Fruit fly (Drosophila melanogaster) whole organism, embryonic: ENCODE data around the gene CG6749.
A peak's percentile ranks its signal among the peaks of the same experiment; 100 is the strongest.

ENCODE experiments used
- ATbp ChIP-seq: fragments of 200-800 bp; sonication (Bioruptor generic); optimal IDR thresholded peaks from 2 replicates; lab custom pipeline; 2017; ENCODE audit warnings: missing biosample characterization, mild to moderate bottlenecking, missing genetic modification characterization, missing genetic modification reagents
- Atf-2 ChIP-seq: fragments of 200-800 bp; sonication (Bioruptor generic); optimal IDR thresholded peaks from 2 replicates; lab custom pipeline; 2016; ENCODE audit warnings: missing biosample characterization, missing genetic modification characterization
- CG12104 ChIP-seq: fragments of 200-800 bp; sonication (Bioruptor generic); optimal IDR thresholded peaks from 3 replicates; lab custom pipeline; 2016; ENCODE audit warnings: missing biosample characterization, missing genetic modification characterization
- CG14441 ChIP-seq: fragments of 200-800 bp; sonication (Bioruptor generic); IDR thresholded peaks from 2 replicates; pipeline ENCODE4 v1.3.6; 2022; ENCODE audit warnings: missing biosample characterization, missing genetic modification characterization
- CG14860 ChIP-seq: fragments of 200-800 bp; sonication (Bioruptor generic); IDR thresholded peaks from 3 replicates; pipeline ENCODE4 v1.3.6; 2022; ENCODE audit warnings: missing biosample characterization, missing genetic modification characterization; ENCODE audit not compliant: partially characterized antibody
- CG15269 ChIP-seq: fragments of 200-800 bp; sonication (Bioruptor generic); optimal IDR thresholded peaks from 2 replicates; lab custom pipeline; 2018; ENCODE audit warnings: missing biosample characterization, mild to moderate bottlenecking, missing genetic modification characterization, moderate library complexity
- CG18476 ChIP-seq: fragments of 200-800 bp; sonication (Bioruptor generic); optimal IDR thresholded peaks from 2 replicates; lab custom pipeline; 2016; ENCODE audit warnings: missing biosample characterization, mild to moderate bottlenecking, missing genetic modification characterization
- CG18599 ChIP-seq: fragments of 200-800 bp; sonication (Bioruptor generic); optimal IDR thresholded peaks from 3 replicates; lab custom pipeline; 2017; ENCODE audit warnings: missing biosample characterization, missing genetic modification characterization, mild to moderate bottlenecking, moderate library complexity, missing genetic modification reagents
- CG4360 ChIP-seq: fragments of 200-800 bp; sonication (Bioruptor generic); IDR thresholded peaks from 2 replicates; pipeline ENCODE4 v1.3.6; 2022; ENCODE audit warnings: missing biosample characterization, missing genetic modification characterization
- CG4424 ChIP-seq: fragments of 200-800 bp; sonication (Bioruptor generic); optimal IDR thresholded peaks from 3 replicates; lab custom pipeline; 2016; ENCODE audit warnings: missing biosample characterization, missing genetic modification characterization
- CG8089 ChIP-seq: fragments of 200-800 bp; sonication (Bioruptor generic); optimal IDR thresholded peaks from 3 replicates; lab custom pipeline; 2016; ENCODE audit warnings: missing biosample characterization, missing genetic modification characterization
- CG8290 ChIP-seq, 3 experiments: fragments of 200-800 bp; sonication (Bioruptor generic); optimal IDR thresholded peaks; 2 replicates each; lab custom pipeline; 2016 to 2019; ENCODE audit warnings: missing biosample characterization in 3 of 3, missing genetic modification characterization in 3 of 3, mild to moderate bottlenecking in 2 of 3, moderate library complexity in 1 of 3
- D ChIP-seq, 2 experiments: fragments of 200-800 bp in 1 of 2; fragments of >200 bp in 1 of 2; sonication (Bioruptor generic) in 1 of 2; optimal IDR thresholded peaks; 2 replicates in 1 of 2; 3 replicates in 1 of 2; lab custom pipeline; 2017; ENCODE audit warnings: mild to moderate bottlenecking in 1 of 2, missing biosample characterization in 1 of 2, missing genetic modification characterization in 1 of 2, missing genetic modification reagents in 1 of 2
- Dip2 ChIP-seq: fragments of 200-800 bp; sonication (Bioruptor generic); IDR thresholded peaks from 2 replicates; pipeline ENCODE4 v1.3.6; 2022; ENCODE audit warnings: missing biosample characterization, missing genetic modification characterization
- Dp ChIP-seq: fragments of 200-800 bp; sonication (Bioruptor generic); optimal IDR thresholded peaks from 2 replicates; lab custom pipeline; 2018; ENCODE audit warnings: missing biosample characterization, mild to moderate bottlenecking, missing genetic modification characterization, moderate library complexity
- Drgx ChIP-seq: fragments of 200-800 bp; sonication (Bioruptor generic); IDR thresholded peaks from 2 replicates; pipeline ENCODE4 v1.3.6; 2022; ENCODE audit warnings: missing biosample characterization, missing genetic modification characterization
- Ets65A ChIP-seq: fragments of 200-800 bp; sonication (Bioruptor generic); peaks from one replicate; lab custom pipeline; 2016; ENCODE audit warnings: missing biosample characterization, missing genetic modification characterization
- Ets97D ChIP-seq: fragments of 200-800 bp; sonication (Bioruptor generic); optimal IDR thresholded peaks from 3 replicates; lab custom pipeline; 2016; ENCODE audit warnings: missing biosample characterization, missing genetic modification characterization
- H15 ChIP-seq: fragments of 200-800 bp; sonication (Bioruptor generic); IDR thresholded peaks from 3 replicates; pipeline ENCODE4 v1.3.6; 2022; ENCODE audit warnings: missing biosample characterization, missing genetic modification characterization
- H2.0 ChIP-seq: fragments of 200-800 bp; sonication (Bioruptor generic); IDR thresholded peaks from 2 replicates; pipeline ENCODE4 v1.3.6; 2022; ENCODE audit warnings: missing biosample characterization, missing genetic modification characterization
- HLH3B ChIP-seq: fragments of 200-800 bp; sonication (Bioruptor generic); IDR thresholded peaks from 2 replicates; pipeline ENCODE4 v1.3.6; 2022; ENCODE audit warnings: missing biosample characterization, missing genetic modification characterization
- HLH4C ChIP-seq: fragments of 200-800 bp; sonication (Bioruptor generic); IDR thresholded peaks from 3 replicates; pipeline ENCODE4 v1.3.6; 2022; ENCODE audit warnings: missing biosample characterization, missing genetic modification characterization; ENCODE audit not compliant: partially characterized antibody
- Hey ChIP-seq: fragments of 200-800 bp; sonication (Bioruptor generic); optimal IDR thresholded peaks from 3 replicates; lab custom pipeline; 2018; ENCODE audit warnings: missing biosample characterization, mild to moderate bottlenecking, missing genetic modification characterization
- Kr ChIP-seq: fragments of 200-800 bp; sonication (Bioruptor generic); optimal IDR thresholded peaks from 2 replicates; lab custom pipeline; 2017; ENCODE audit warnings: missing biosample characterization, mild to moderate bottlenecking, missing genetic modification characterization
- Med ChIP-seq: fragments of 200-800 bp; sonication (Bioruptor generic); peaks from one replicate; lab custom pipeline; 2016; ENCODE audit warnings: missing biosample characterization, missing genetic modification characterization, mild to moderate bottlenecking, inconsistent platforms, moderate library complexity
- Nf-YB ChIP-seq: fragments of 200-800 bp; sonication (Bioruptor generic); optimal IDR thresholded peaks from 3 replicates; lab custom pipeline; 2019; ENCODE audit warnings: missing biosample characterization, mild to moderate bottlenecking, missing genetic modification characterization, moderate library complexity
- Rx ChIP-seq: fragments of 200-800 bp; sonication (Bioruptor generic); IDR thresholded peaks from 2 replicates; pipeline ENCODE4 v1.3.6; 2022; ENCODE audit warnings: missing biosample characterization, missing genetic modification characterization
- Sox102F ChIP-seq: fragments of 200-800 bp; sonication (Bioruptor generic); optimal IDR thresholded peaks from 2 replicates; lab custom pipeline; 2018; ENCODE audit warnings: missing biosample characterization, mild to moderate bottlenecking, missing genetic modification characterization, moderate library complexity
- Spps ChIP-seq: fragments of 200-800 bp; sonication (Bioruptor generic); optimal IDR thresholded peaks from 2 replicates; lab custom pipeline; 2018; ENCODE audit warnings: missing biosample characterization, mild to moderate bottlenecking, missing genetic modification characterization
- Taf1 ChIP-seq: fragments of 200-800 bp; sonication (Bioruptor generic); IDR thresholded peaks from 2 replicates; pipeline ENCODE4 v1.3.6; 2022; ENCODE audit warnings: missing biosample characterization, missing genetic modification characterization
- Usf ChIP-seq: fragments of 200-800 bp; sonication (Bioruptor generic); optimal IDR thresholded peaks from 2 replicates; lab custom pipeline; 2017; ENCODE audit warnings: missing genotype, missing biosample characterization, missing genetic modification characterization
- abd-A ChIP-seq: fragments of 200-800 bp; sonication (Bioruptor generic); optimal IDR thresholded peaks from 3 replicates; lab custom pipeline; 2019; ENCODE audit warnings: missing biosample characterization, mild to moderate bottlenecking, missing genetic modification characterization, moderate library complexity
- bigmax ChIP-seq: fragments of 200-800 bp; sonication (Bioruptor generic); optimal IDR thresholded peaks from 2 replicates; lab custom pipeline; 2018; ENCODE audit warnings: missing biosample characterization, mild to moderate bottlenecking, missing genetic modification characterization
- caup ChIP-seq: fragments of 200-800 bp; sonication (Bioruptor generic); optimal IDR thresholded peaks from 3 replicates; lab custom pipeline; 2017; ENCODE audit warnings: missing biosample characterization, mild to moderate bottlenecking, missing genetic modification characterization, moderate library complexity; ENCODE audit not compliant: severe bottlenecking
- chm ChIP-seq: fragments of 200-800 bp; sonication (Bioruptor generic); IDR thresholded peaks from 2 replicates; pipeline ENCODE4 v1.3.6; 2022; ENCODE audit warnings: missing biosample characterization, missing genetic modification characterization
- crol ChIP-seq: fragments of 200-800 bp; sonication (Bioruptor generic); IDR thresholded peaks from 2 replicates; pipeline ENCODE4 v1.3.6; 2022; ENCODE audit warnings: missing biosample characterization, missing genetic modification characterization
- cwo ChIP-seq: fragments of 200-800 bp; sonication (Bioruptor generic); optimal IDR thresholded peaks from 3 replicates; lab custom pipeline; 2017; ENCODE audit warnings: missing biosample characterization, missing genetic modification characterization, mild to moderate bottlenecking, moderate library complexity, missing genetic modification reagents
- grn ChIP-seq: fragments of 200-800 bp; sonication (Bioruptor generic); optimal IDR thresholded peaks from 3 replicates; lab custom pipeline; 2017; ENCODE audit warnings: missing biosample characterization, missing genetic modification characterization
- ham ChIP-seq: fragments of 200-800 bp; sonication (Bioruptor generic); IDR thresholded peaks from 2 replicates; pipeline ENCODE4 v1.3.6; 2022; ENCODE audit warnings: missing biosample characterization, missing genetic modification characterization
- her ChIP-seq: fragments of 200-800 bp; sonication (Bioruptor generic); optimal IDR thresholded peaks from 2 replicates; lab custom pipeline; 2016; ENCODE audit warnings: missing biosample characterization, missing genetic modification characterization
- maf-S ChIP-seq: fragments of 200-800 bp; sonication (Bioruptor generic); optimal IDR thresholded peaks from 2 replicates; lab custom pipeline; 2016; ENCODE audit warnings: missing biosample characterization, missing genetic modification characterization
- mirr ChIP-seq: fragments of 200-800 bp; sonication (Bioruptor generic); optimal IDR thresholded peaks from 3 replicates; lab custom pipeline; 2018; ENCODE audit warnings: missing biosample characterization, mild to moderate bottlenecking, missing genetic modification characterization
- pan ChIP-seq, 4 experiments: fragments of >200 bp in 3 of 4; fragments of 200-800 bp in 1 of 4; sonication (Bioruptor generic) in 1 of 4; optimal IDR thresholded peaks in 3 of 4; IDR thresholded peaks in 1 of 4; 2 replicates each; pipeline versions ENCODE4 v1.3.6 to Lab custom; 2017 to 2022; ENCODE audit warnings: missing biosample characterization in 2 of 4, missing genetic modification characterization in 2 of 4, mixed read lengths in 1 of 4
- rib ChIP-seq: fragments of 200-800 bp; sonication (Bioruptor generic); IDR thresholded peaks from 2 replicates; pipeline ENCODE4 v1.3.6; 2022; ENCODE audit warnings: missing biosample characterization, missing genetic modification characterization
- salm ChIP-seq: fragments of 200-800 bp; sonication (Bioruptor generic); optimal IDR thresholded peaks from 2 replicates; lab custom pipeline; 2018; ENCODE audit warnings: missing biosample characterization, mild to moderate bottlenecking, missing genetic modification characterization
- seq ChIP-seq: fragments of 200-800 bp; sonication (Bioruptor generic); IDR thresholded peaks from 2 replicates; pipeline ENCODE4 v1.3.6; 2022; ENCODE audit warnings: missing biosample characterization, missing genetic modification characterization
- sob ChIP-seq: fragments of 200-800 bp; sonication (Bioruptor generic); IDR thresholded peaks from 2 replicates; pipeline ENCODE4 v1.3.6; 2022; ENCODE audit warnings: missing biosample characterization, missing genetic modification characterization
- ssp ChIP-seq: fragments of 200-800 bp; sonication (Bioruptor generic); IDR thresholded peaks from 2 replicates; pipeline ENCODE4 v1.3.6; 2022; ENCODE audit warnings: missing biosample characterization, missing genetic modification characterization
- sug ChIP-seq: fragments of 200-800 bp; optimal IDR thresholded peaks from 2 replicates; lab custom pipeline; 2019; ENCODE audit warnings: missing biosample characterization, mild to moderate bottlenecking, missing genetic modification characterization, moderate library complexity
- vfl ChIP-seq: fragments of 200-800 bp; sonication (Bioruptor generic); optimal IDR thresholded peaks from 2 replicates; lab custom pipeline; 2016; ENCODE audit warnings: missing biosample characterization, missing genetic modification characterization

Gene CG6749

DNA sequence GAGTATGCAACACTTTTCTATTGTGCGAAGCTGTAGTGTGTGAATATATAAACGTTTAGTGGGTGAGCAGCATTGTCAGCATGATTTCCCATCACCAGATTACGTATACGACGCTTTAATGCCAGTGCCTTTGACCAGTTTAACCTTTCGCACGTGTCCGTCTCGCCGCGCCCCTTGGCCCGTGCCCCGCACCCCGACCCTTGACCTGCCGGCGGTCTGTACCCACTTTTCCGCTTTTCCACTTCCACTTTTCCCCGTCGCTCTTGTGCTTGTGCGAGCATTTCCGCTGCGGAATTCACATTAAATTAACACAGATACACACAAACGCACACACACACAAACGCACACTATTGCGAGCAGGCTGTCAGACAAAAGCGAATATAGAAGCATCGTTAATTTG is 42.1 kb upstream of the CG6749 start:
- TF ChIP-seq Med (GFP tag; lab: Kevin White, UChicago) (peak; percentile 60), ATbp (GFP tag; lab: Kevin White, UChicago) (no peak), abd-A (peak; percentile 64), sob (GFP tag; lab: Robert Waterston, UW) (0 out of 2 replicates have a peak, but pooled peaks have one; percentile 9), CG4424 (GFP tag; lab: Kevin White, UChicago) (no peak), Ets97D (GFP tag; lab: Kevin White, UChicago) (no peak), cwo (GFP tag; lab: Kevin White, UChicago) (peak; percentile 75), Rx (no peak), H15 (GFP tag; lab: Robert Waterston, UW) (no peak), Ets65A (GFP tag; lab: Kevin White, UChicago) (peak; percentile 53), Dp (no peak), seq (GFP tag; lab: Robert Waterston, UW) (no peak), pan (optimal IDR thresholded peaks at IDR 0.05; lab: Kevin White, UChicago) (no peak), pan (GFP tag; optimal IDR thresholded peaks at IDR 0.05 in 1 of 2, IDR thresholded peaks at IDR 0.05 in 1 of 2) (no peak), CG12104 (no peak), Nf-YB (GFP tag; lab: Kevin White, UChicago) (no peak), salm (tag; lab: Kevin White, UChicago) (no peak), crol (GFP tag; lab: Robert Waterston, UW) (peak; percentile 67), Hey (peak; percentile 18), CG4360 (no peak)

DNA sequence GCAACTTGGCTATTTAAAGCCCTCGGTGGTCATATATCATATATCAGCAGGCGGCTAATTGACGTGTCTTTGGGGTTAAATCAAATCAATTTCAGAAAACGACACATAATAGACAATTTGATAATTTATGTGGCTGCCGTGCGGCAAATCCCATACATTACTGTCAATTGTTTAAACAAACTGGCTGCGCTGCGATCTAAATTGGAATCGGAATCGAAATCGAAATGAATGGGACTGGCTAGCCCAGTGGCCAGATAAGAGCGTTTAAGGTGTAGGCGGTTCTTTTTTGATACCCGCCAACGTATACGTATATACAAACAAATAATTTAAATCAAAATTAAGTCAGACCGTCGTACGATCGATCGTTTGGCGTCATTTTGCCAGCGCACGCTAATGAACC is 34.8 kb upstream of the CG6749 start:
- no peak for TF ChIP-seq H2.0 (GFP tag; lab: Robert Waterston, UW)
- no peak for TF ChIP-seq Ets65A (GFP tag; lab: Kevin White, UChicago)
- no peak for TF ChIP-seq chm (GFP tag; lab: Robert Waterston, UW)
- TF ChIP-seq HLH4C (GFP tag; lab: Robert Waterston, UW) = no peak
- TF ChIP-seq CG14441 = no peak
- TF ChIP-seq D (optimal IDR thresholded peaks at IDR 0.05; lab: Kevin White, UChicago) = no peak
- no peak for TF ChIP-seq D (GFP tag; optimal IDR thresholded peaks at IDR 0.05; lab: Kevin White, UChicago)
- no peak for TF ChIP-seq Dip2 (GFP tag; lab: Robert Waterston, UW)
- peak; percentile 77 for TF ChIP-seq cwo (GFP tag; lab: Kevin White, UChicago)
- no peak for TF ChIP-seq ham
- no peak for TF ChIP-seq Atf-2 (GFP tag; lab: Kevin White, UChicago)
- no peak for TF ChIP-seq Drgx (GFP tag; lab: Robert Waterston, UW)
- no peak for TF ChIP-seq CG18476 (GFP tag; lab: Kevin White, UChicago)
- TF ChIP-seq Usf (GFP tag; lab: Kevin White, UChicago) = no peak
- TF ChIP-seq Sox102F (GFP tag; lab: Kevin White, UChicago) = no peak
- TF ChIP-seq vfl = no peak
- TF ChIP-seq Taf1 = no peak
- TF ChIP-seq caup (GFP tag; lab: Kevin White, UChicago) = no peak
- TF ChIP-seq Spps (tag; lab: Kevin White, UChicago) = no peak
- TF ChIP-seq ssp (GFP tag; lab: Robert Waterston, UW) = no peak
- no peak for TF ChIP-seq CG8089 (GFP tag; lab: Kevin White, UChicago)
- TF ChIP-seq maf-S (GFP tag; lab: Kevin White, UChicago) = no peak
- peak; percentile 53 for TF ChIP-seq mirr (GFP tag; lab: Kevin White, UChicago)
- TF ChIP-seq CG18599 = no peak
- no peak for TF ChIP-seq HLH3B (GFP tag; lab: Robert Waterston, UW)
- peak; percentile 51 for TF ChIP-seq sug (tag; lab: Kevin White, UChicago)
- TF ChIP-seq Kr (GFP tag; lab: Kevin White, UChicago) = no peak
- TF ChIP-seq grn = peak; percentile 57
- TF ChIP-seq CG15269 (tag; lab: Kevin White, UChicago) = peak; percentile 1
- no peak for TF ChIP-seq rib (GFP tag; lab: Robert Waterston, UW)
- no peak for TF ChIP-seq CG8290 (GFP tag; optimal IDR thresholded peaks at IDR 0.05; lab: Kevin White, UChicago)
- TF ChIP-seq CG8290 (tag; optimal IDR thresholded peaks at IDR 0.05; lab: Kevin White, UChicago) = no peak
- no peak for TF ChIP-seq bigmax (GFP tag; lab: Kevin White, UChicago)
- no peak for TF ChIP-seq CG14860 (GFP tag; lab: Robert Waterston, UW)
- TF ChIP-seq her (GFP tag; lab: Kevin White, UChicago) = no peak
